Worm (Caenorhabditis elegans) whole organism, L1 larva: ENCODE data around the gene C09E8.1.

Experiments used
- lin-13 ChIP-seq: fragments of 150-350 bp; optimal IDR thresholded peaks from 2 replicates; lab custom pipeline; 2014; ENCODE audit warnings: missing biosample characterization, missing genetic modification reagents, missing genetic modification characterization
- lsy-2 ChIP-seq, 2 experiments: fragments of 150-350 bp; optimal IDR thresholded peaks; 2 replicates each; lab custom pipeline; 2014; ENCODE audit warnings: missing biosample characterization in 2 of 2, missing genetic modification characterization in 2 of 2
- sptf-1 ChIP-seq: fragments of 150-350 bp; optimal IDR thresholded peaks from 2 replicates; lab custom pipeline; 2014; ENCODE audit warnings: missing biosample characterization, missing genetic modification characterization
- sup-37 ChIP-seq: fragments of 200-800 bp; sonication (Bioruptor generic); optimal IDR thresholded peaks from 2 replicates; lab custom pipeline; 2018; ENCODE audit warnings: mild to moderate bottlenecking, missing genetic modification characterization, missing compliant biosample characterization

DNA sequence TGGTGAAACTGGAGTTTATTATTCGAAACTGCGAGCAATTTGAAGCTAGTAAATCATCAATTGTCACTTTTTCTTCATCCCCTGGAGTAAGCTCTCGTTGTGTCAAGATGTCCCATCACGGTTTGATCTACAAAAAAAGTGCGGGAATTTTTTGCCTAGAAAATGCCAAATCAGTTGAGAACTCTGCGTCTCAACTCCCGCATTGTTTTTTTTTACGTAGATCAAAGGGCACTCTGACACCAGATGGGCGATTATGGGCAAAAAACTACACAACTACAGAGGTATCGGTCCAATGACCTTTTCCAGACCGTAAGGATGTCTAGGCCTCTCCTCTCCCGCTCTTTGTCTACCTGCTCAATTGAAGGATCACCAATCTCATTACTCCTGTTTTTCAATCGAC is 31.2 kb downstream of the C09E8.1 start, which contains the start of gene fbxb-34:
- TF ChIP-seq sup-37 (GFP tag; lab: Kevin White, UChicago) (no peak), lin-13 (GFP tag; lab: Kevin White, UChicago) (no peak), lsy-2 (tag; optimal IDR thresholded peaks at IDR 0.05; lab: Kevin White, UChicago) (no peak), sptf-1 (no peak)
